Fruit fly (Drosophila melanogaster): ENCODE results near the gene PVRAP.
A peak's percentile ranks its signal among the peaks of the same experiment; 100 is the strongest.

Gene PVRAP

DNA sequence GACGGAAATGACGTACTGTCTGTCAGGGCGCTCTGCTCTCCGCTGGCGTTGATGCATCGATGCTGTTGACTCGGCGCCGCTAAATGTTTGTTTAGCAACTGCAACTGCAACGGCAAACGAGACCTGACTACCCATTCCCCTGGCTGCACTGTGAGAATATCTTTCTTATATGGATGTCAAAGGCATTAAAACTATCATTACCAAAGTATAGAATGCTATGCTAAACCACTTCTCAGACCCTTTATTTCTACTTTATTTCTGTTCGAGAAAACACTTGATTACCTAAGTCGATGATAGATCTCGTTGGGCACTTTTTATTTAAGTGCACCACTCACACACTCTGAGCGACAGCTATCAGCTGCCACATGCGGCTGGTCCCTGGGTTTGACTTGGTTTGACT is 25.1 kb downstream of the PVRAP start:
- no peak for TF ChIP-seq noc (tag; optimal IDR thresholded peaks at IDR 0.05)

dm6 chr3L:6033008-6033407 is 36.0 kb downstream of the PVRAP start:
- TF ChIP-seq noc (tag; optimal IDR thresholded peaks at IDR 0.05), result no peak

DNA sequence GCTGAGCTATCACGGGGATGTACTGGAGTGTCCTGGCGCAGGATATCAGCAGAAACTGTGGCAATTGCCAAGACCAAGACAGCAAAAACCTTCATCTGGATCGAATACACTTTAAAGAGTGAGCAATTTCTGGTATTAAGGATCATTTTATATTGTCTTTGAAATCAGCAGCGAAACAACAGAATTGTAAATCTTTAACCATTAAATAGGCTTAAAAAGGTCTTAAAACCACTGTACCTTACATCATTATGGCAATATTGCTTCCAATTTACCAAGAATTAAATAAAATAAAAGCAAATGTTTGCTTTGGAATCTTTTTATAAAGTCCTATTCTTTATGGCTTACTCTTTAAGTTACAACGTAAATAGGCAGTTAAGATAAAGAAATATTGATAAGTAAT is 37.5 kb downstream of the PVRAP start, which contains the start of gene CG10477:
TSS of gene CG10477 (minus strand) at position 101 of the 400 bp plus-strand sequence.
- TF ChIP-seq noc (tag; optimal IDR thresholded peaks at IDR 0.05), result no peak

DNA sequence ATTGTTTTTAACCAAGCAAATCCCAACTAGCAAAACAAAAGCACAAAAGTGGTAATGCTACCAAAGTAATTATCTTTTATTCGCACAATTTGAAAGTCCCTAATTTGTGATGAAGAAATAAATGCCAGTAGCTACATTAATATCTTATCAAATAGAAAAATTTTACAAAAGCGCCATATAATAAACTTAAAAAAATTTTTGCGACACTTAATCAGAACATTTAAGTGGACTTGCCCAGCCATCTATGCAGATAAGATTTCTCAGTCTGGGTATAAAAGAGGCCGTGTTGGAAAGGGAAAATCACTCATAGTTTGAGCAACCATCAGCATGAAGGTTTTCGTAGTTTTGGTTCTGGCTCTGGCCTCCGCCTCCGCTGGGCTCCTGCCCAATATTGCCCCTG is 37.9 kb downstream of the PVRAP start, which contains the start of gene yip7:
TSS of gene yip7 (plus strand) at position 301 of the 400 bp plus-strand sequence.
- no peak for TF ChIP-seq noc (tag; optimal IDR thresholded peaks at IDR 0.05)

- no peak for TF ChIP-seq noc (tag; optimal IDR thresholded peaks at IDR 0.05)
These were observed 39.1 kb downstream of the PVRAP start for dm6 chr3L:6036141-6036540.

- TF ChIP-seq noc (tag; optimal IDR thresholded peaks at IDR 0.05), result no peak
These were observed 39.8 kb downstream of the PVRAP start, which contains the start of gene CG6462 for dm6 chr3L:6036811-6037210. Gene CG6462, plus strand, starts transcription at chr3L:6037111.

DNA sequence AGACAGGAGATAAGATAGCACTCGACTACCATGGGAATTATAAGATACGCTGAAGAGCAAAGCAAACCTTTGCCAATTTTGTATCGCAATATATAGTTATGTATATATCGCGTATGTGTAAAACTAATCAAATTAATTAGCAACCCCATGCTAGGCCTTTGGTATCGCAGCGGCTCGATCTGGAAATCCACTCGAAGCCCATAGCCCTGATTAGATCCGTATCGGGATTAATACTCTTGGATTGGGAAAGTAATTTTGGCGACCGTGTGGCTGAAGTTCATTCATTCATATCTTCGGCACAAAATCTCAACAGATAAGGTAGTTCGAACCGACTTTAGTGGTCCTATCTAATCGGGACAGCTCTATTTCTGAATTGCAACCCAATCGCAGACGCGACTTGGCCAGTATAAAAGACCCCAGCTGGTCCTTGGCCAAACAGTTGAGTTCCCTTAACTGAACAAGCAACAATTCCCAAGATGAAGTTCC is 41.8 kb downstream of the PVRAP start, which contains the start of gene Jon65Aiv:
TSS of gene Jon65Aiv (plus strand) at position 436 of the 486 bp plus-strand sequence.
- TF ChIP-seq noc (tag; optimal IDR thresholded peaks at IDR 0.05), result peak; percentile 62

DNA sequence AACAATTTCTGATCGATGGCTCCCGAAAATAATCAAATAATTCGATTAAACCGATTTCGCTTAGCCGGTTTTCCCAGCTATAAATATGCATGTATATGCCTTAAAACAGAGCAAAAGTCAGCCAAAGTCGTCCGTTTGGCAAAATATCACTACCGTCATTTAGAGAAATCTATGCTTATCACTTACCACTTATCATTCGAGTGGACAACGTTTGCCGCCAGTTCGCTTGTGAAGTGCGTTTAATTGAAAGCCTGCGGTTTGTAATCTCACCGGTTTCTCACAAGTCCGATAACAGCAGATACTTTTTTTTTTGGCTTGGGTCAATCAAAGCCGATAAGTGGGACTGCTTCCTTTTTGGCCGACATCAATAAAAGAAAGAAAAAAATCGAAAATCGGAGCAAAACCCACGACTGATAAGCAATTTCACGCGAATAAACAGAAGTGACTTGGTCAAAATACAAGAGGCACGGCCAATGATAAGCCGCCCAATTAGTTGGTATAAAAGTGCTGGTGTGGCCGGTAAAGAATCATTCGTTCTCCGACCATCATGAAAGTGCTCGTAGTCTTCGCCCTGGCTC is 53.3 kb downstream of the PVRAP start, which contains the start of gene Jon65Aiii:
TSS of gene Jon65Aiii (plus strand) at position 528 of the 578 bp plus-strand sequence.
- TF ChIP-seq noc (tag; optimal IDR thresholded peaks at IDR 0.05), result peak; percentile 74

- peak; percentile 5 for TF ChIP-seq noc (tag; optimal IDR thresholded peaks at IDR 0.05)
These were observed 55.0 kb downstream of the PVRAP start, which contains the start of gene Jon65Aii for dm6 chr3L:6052021-6052420. Gene Jon65Aii, plus strand, starts transcription at chr3L:6052321.

dm6 chr3L:6054343-6054742 is 57.3 kb downstream of the PVRAP start, which contains the start of gene Jon65Ai:
Gene Jon65Ai, minus strand, starts transcription at chr3L:6054443.
- TF ChIP-seq noc (tag; optimal IDR thresholded peaks at IDR 0.05), result peak; percentile 29

DNA sequence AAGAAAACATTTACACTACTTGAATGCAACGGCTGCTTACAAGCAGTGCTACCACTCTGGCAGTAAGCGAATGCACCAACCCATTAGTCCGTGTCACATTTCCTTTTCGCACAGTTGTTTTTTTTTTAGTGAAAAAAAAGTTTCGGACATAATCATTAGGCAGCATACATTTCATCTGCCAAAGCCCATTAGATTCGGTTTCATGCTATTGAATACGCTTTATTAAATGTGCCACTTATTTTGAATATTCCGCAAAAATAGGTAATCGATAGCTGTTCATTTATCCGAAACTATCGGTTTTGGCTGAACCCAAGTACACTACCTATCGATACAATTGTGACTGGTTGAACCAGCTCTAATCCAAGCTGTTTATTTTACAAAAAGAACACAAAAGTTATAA is 57.8 kb downstream of the PVRAP start, which contains the start of gene tant:
TSS of gene tant (plus strand) at position 334 of the 400 bp plus-strand sequence.
- no peak for TF ChIP-seq noc (tag; optimal IDR thresholded peaks at IDR 0.05)

- no peak for TF ChIP-seq noc (tag; optimal IDR thresholded peaks at IDR 0.05)
These were observed 62.2 kb downstream of the PVRAP start, which contains the start of gene CG6592 for dm6 chr3L:6059062-6059708. Gene CG6592, plus strand, starts transcription at chr3L:6059658.

DNA sequence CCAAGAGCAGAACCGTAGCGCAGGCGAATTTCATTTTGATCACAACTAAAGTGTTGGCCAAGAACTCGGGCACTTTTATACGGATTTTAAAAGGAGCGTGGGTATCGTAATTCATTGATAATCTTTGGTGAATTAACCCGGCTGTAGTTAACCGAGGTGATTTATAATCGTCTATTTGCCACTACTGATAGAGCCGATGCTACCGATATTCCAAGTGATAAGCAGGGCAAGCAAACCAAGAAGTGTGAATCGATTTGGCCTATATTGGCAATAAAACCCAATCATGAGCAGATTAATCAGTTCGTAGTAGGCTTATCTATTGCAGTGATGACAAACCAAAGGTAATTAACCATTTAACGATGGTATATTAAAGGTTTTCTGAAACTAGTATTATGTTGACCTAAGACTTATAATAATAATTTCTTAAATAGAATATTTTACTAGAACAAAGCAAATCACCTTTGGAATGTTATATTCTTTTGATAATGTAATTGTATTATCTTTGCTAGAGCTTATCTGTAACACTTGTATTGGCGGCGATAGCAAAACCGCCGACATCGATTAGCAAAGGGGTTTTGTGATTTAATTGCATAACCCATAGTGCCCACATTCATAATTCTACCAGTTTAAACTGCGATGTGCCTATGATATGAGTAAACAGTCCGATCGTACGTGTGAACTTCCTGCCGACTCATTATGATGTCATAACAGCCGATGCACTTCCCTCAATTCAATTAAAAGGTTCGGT is 66.0 kb downstream of the PVRAP start, which contains the start of gene CG10472:
TSS of gene CG10472 (minus strand) at position 51 of the 748 bp plus-strand sequence.
- TF ChIP-seq noc (tag; optimal IDR thresholded peaks at IDR 0.05), result peak; percentile 24

DNA sequence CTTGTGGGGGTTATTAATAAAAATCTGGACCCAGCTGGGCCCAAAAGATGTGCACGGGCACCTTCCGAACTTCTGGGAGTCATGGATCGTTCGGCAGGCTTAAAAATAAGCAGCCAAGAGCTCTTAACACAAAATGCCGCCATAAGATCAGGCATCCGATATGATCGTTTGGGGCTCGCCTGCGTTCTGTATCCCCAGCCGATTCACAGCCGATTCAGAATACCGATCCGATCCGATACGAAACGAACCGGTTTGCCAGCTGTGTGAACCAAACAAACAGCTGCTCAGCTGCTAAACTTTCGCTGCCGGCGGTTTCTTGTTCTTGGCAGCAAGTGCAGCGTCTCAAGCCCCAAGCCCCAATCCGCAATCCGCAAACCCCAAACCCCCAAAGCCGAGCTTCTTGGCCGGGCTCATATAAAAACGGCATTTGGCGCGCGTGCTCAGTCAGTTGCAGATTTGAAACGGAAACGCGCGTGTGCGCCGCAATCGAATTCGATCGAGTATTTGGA is 68.9 kb downstream of the PVRAP start, which contains the start of gene CG42269:
TSS of gene CG42269 (plus strand) at position 416 of the 509 bp plus-strand sequence.
- no peak for TF ChIP-seq noc (tag; optimal IDR thresholded peaks at IDR 0.05)

dm6 chr3L:6068178-6068577 is 71.2 kb downstream of the PVRAP start:
- TF ChIP-seq noc (tag; optimal IDR thresholded peaks at IDR 0.05), result no peak

All from whole organism, larva.